Fruit fly (Drosophila melanogaster) whole organism, adult: ENCODE measurements around the gene Mst89B.

Experiments used
- CG14711 ChIP-seq: fragments of 200-800 bp; sonication (Bioruptor generic); optimal IDR thresholded peaks from 2 replicates; lab custom pipeline; 2018; ENCODE audit warnings: missing biosample characterization, mild to moderate bottlenecking, missing genetic modification characterization, moderate library complexity
- CG5204 ChIP-seq: fragments of 200-800 bp; sonication (Bioruptor generic); optimal IDR thresholded peaks from 2 replicates; lab custom pipeline; 2016; ENCODE audit warnings: missing biosample characterization, missing genetic modification characterization
- CG7045 ChIP-seq: fragments of 200-800 bp; sonication (Bioruptor generic); optimal IDR thresholded peaks from 2 replicates; lab custom pipeline; 2017; ENCODE audit warnings: missing biosample characterization, mild to moderate bottlenecking, missing genetic modification characterization
- CG7101 ChIP-seq: fragments of 200-800 bp; sonication (Bioruptor generic); optimal IDR thresholded peaks from 2 replicates; lab custom pipeline; 2018; ENCODE audit warnings: missing biosample characterization, mild to moderate bottlenecking, missing genetic modification characterization, moderate library complexity
- Clk ChIP-seq: fragments of 200-800 bp; sonication (Bioruptor generic); optimal IDR thresholded peaks from 2 replicates; lab custom pipeline; 2017; ENCODE audit warnings: missing biosample characterization, missing genetic modification characterization
- Crg-1 ChIP-seq: fragments of 200-800 bp; sonication (Bioruptor generic); optimal IDR thresholded peaks from 2 replicates; lab custom pipeline; 2016; ENCODE audit warnings: missing biosample characterization, missing genetic modification characterization
- Hr96 ChIP-seq: fragments of 200-800 bp; sonication (Bioruptor generic); optimal IDR thresholded peaks from 2 replicates; lab custom pipeline; 2016; ENCODE audit warnings: missing biosample characterization, missing genetic modification characterization
- Mnt ChIP-seq: fragments of 200-800 bp; sonication (Bioruptor generic); optimal IDR thresholded peaks from 2 replicates; lab custom pipeline; 2016; ENCODE audit warnings: missing biosample characterization, mild to moderate bottlenecking, missing genetic modification characterization
- cic ChIP-seq: fragments of 200-800 bp; sonication (Bioruptor generic); optimal IDR thresholded peaks from 2 replicates; lab custom pipeline; 2017; ENCODE audit warnings: missing biosample characterization, mild to moderate bottlenecking, missing genetic modification characterization, moderate library complexity
- kay ChIP-seq: fragments of 200-800 bp; sonication (Bioruptor generic); peaks from one replicate; lab custom pipeline; 2016; ENCODE audit warnings: missing biosample characterization, missing genetic modification characterization, borderline replicate concordance

- TF ChIP-seq Mnt (GFP tag; lab: Kevin White, UChicago) = no peak
- TF ChIP-seq Clk (GFP tag; lab: Kevin White, UChicago) = no peak
- no peak for TF ChIP-seq Hr96
- TF ChIP-seq Crg-1 (GFP tag; lab: Kevin White, UChicago) = no peak
- TF ChIP-seq CG7101 (tag; lab: Kevin White, UChicago) = no peak
- TF ChIP-seq kay = no peak
- no peak for TF ChIP-seq cic
- TF ChIP-seq CG7045 (GFP tag; lab: Kevin White, UChicago) = no peak
- no peak for TF ChIP-seq CG5204 (GFP tag; lab: Kevin White, UChicago)
- no peak for TF ChIP-seq CG14711 (tag; lab: Kevin White, UChicago)
Measured at dm6 chr3R:16245298-16246098, 21.3 kb upstream of the Mst89B start.
